Worm (Caenorhabditis elegans) whole organism, mixed stage, embryonic: ENCODE data around the gene F58G6.3.
"Not testable (repeated sequence)": the region's sequence is repeated elsewhere in the genome, so short reads cannot be mapped to it uniquely, and the experiment has no call there.

Source experiments
- M03D4.4 ChIP-seq: sonication (generic microtip); optimal IDR thresholded peaks from 2 replicates; lab custom pipeline; 2017; ENCODE audit warnings: mild to moderate bottlenecking, missing genetic modification characterization, missing compliant biosample characterization
- bed-3 ChIP-seq: fragments of 200-800 bp; sonication (Bioruptor generic); optimal IDR thresholded peaks from 3 replicates; lab custom pipeline; 2018; ENCODE audit warnings: mild to moderate bottlenecking, missing genetic modification characterization, moderate library complexity, missing compliant biosample characterization
- blmp-1 ChIP-seq: fragments of 150-350 bp; optimal IDR thresholded peaks from 2 replicates; lab custom pipeline; 2014; ENCODE audit warnings: missing biosample characterization, missing genetic modification characterization
- ceh-39 ChIP-seq: fragments of 150-350 bp; optimal IDR thresholded peaks from 2 replicates; lab custom pipeline; 2014; ENCODE audit warnings: missing biosample characterization, missing genetic modification characterization
- ceh-43 ChIP-seq: fragments of 200-800 bp; sonication (Bioruptor generic); optimal IDR thresholded peaks from 2 replicates; lab custom pipeline; 2018; ENCODE audit warnings: mild to moderate bottlenecking, missing genetic modification characterization, moderate library complexity, missing compliant biosample characterization
- ceh-83 ChIP-seq: fragments of 200-800 bp; sonication (Bioruptor generic); optimal IDR thresholded peaks from 2 replicates; lab custom pipeline; 2018; ENCODE audit warnings: mild to moderate bottlenecking, missing genetic modification characterization, missing compliant biosample characterization
- ces-1 ChIP-seq: fragments of 150-350 bp; optimal IDR thresholded peaks from 2 replicates; lab custom pipeline; 2014; ENCODE audit warnings: missing biosample characterization, missing genetic modification reagents, missing genetic modification characterization
- cnd-1 ChIP-seq: fragments of 200-800 bp; sonication (Bioruptor generic); optimal IDR thresholded peaks from 2 replicates; lab custom pipeline; 2018; ENCODE audit warnings: mild to moderate bottlenecking, missing genetic modification characterization, missing compliant biosample characterization
- drap-1 ChIP-seq: fragments of 200-800 bp; sonication (Bioruptor generic); optimal IDR thresholded peaks from 3 replicates; lab custom pipeline; 2018; ENCODE audit warnings: mild to moderate bottlenecking, missing genetic modification characterization, missing compliant biosample characterization
- elt-3 ChIP-seq: fragments of 150-350 bp; optimal IDR thresholded peaks from 2 replicates; lab custom pipeline; 2014; ENCODE audit warnings: missing biosample characterization, missing genetic modification characterization
- flh-1 ChIP-seq: fragments of 200-800 bp; sonication (Bioruptor generic); optimal IDR thresholded peaks from 2 replicates; lab custom pipeline; 2018; ENCODE audit warnings: mild to moderate bottlenecking, missing genetic modification characterization, moderate library complexity, missing compliant biosample characterization
- ham-2 ChIP-seq: fragments of 200-800 bp; sonication (Bioruptor generic); optimal IDR thresholded peaks from 2 replicates; lab custom pipeline; 2018; ENCODE audit warnings: mild to moderate bottlenecking, missing genetic modification characterization, missing compliant biosample characterization
- hlh-1 ChIP-seq: fragments of 150-350 bp; optimal IDR thresholded peaks from 2 replicates; lab custom pipeline; 2014; ENCODE audit warnings: missing biosample characterization, missing genetic modification reagents, missing genetic modification characterization
- lin-13 ChIP-seq: fragments of 150-350 bp; optimal IDR thresholded peaks from 2 replicates; lab custom pipeline; 2014; ENCODE audit warnings: missing biosample characterization, missing genetic modification characterization
- lin-32 ChIP-seq: fragments of 200-800 bp; sonication (Bioruptor generic); optimal IDR thresholded peaks from 2 replicates; lab custom pipeline; 2018; ENCODE audit warnings: mild to moderate bottlenecking, missing genetic modification characterization, missing compliant biosample characterization
- mab-5 ChIP-seq: fragments of 150-350 bp; optimal IDR thresholded peaks from 2 replicates; lab custom pipeline; 2014; ENCODE audit warnings: missing biosample characterization, missing genetic modification characterization
- mep-1 ChIP-seq: fragments of 150-350 bp; optimal IDR thresholded peaks from 2 replicates; lab custom pipeline; 2017; ENCODE audit warnings: missing biosample characterization, missing genetic modification reagents, missing genetic modification characterization, inconsistent platforms
- nhr-12 ChIP-seq: fragments of 150-350 bp; optimal IDR thresholded peaks from 2 replicates; lab custom pipeline; 2014; ENCODE audit warnings: missing biosample characterization, missing genetic modification characterization
- nhr-2 ChIP-seq: fragments of 150-350 bp; optimal IDR thresholded peaks from 2 replicates; lab custom pipeline; 2014; ENCODE audit warnings: missing biosample characterization, missing genetic modification characterization
- nhr-237 ChIP-seq: fragments of 150-350 bp; optimal IDR thresholded peaks from 2 replicates; lab custom pipeline; 2014; ENCODE audit warnings: missing biosample characterization, missing genetic modification characterization
- nhr-28 ChIP-seq: fragments of 150-350 bp; optimal IDR thresholded peaks from 2 replicates; lab custom pipeline; 2014; ENCODE audit warnings: missing biosample characterization, missing genetic modification characterization
- nhr-76 ChIP-seq: sonication (generic microtip); optimal IDR thresholded peaks from 2 replicates; lab custom pipeline; 2017; ENCODE audit warnings: missing biosample characterization, missing genetic modification characterization
- pha-4 ChIP-seq: fragments of 150-350 bp; optimal IDR thresholded peaks from 2 replicates; lab custom pipeline; 2018; ENCODE audit warnings: missing biosample characterization, missing genetic modification reagents, missing genetic modification characterization
- sem-2 ChIP-seq: fragments of 200-800 bp; sonication (Bioruptor generic); optimal IDR thresholded peaks from 2 replicates; lab custom pipeline; 2018; ENCODE audit warnings: mild to moderate bottlenecking, missing genetic modification characterization, missing compliant biosample characterization
- sptf-1 ChIP-seq: sonication (generic microtip); optimal IDR thresholded peaks from 2 replicates; lab custom pipeline; 2017; ENCODE audit warnings: mild to moderate bottlenecking, missing genetic modification characterization, moderate library complexity, missing compliant biosample characterization
- tbx-8 ChIP-seq: fragments of 200-800 bp; sonication (Bioruptor generic); optimal IDR thresholded peaks from 2 replicates; lab custom pipeline; 2018; ENCODE audit warnings: mild to moderate bottlenecking, missing genetic modification characterization, moderate library complexity, missing compliant biosample characterization
- unc-120 ChIP-seq: sonication (generic microtip); optimal IDR thresholded peaks from 2 replicates; lab custom pipeline; 2017; ENCODE audit warnings: missing genetic modification characterization, missing compliant biosample characterization; ENCODE audit not compliant: poor library complexity, severe bottlenecking
- unc-39 ChIP-seq: fragments of 150-350 bp; optimal IDR thresholded peaks from 2 replicates; lab custom pipeline; 2014; ENCODE audit warnings: missing biosample characterization, missing genetic modification characterization
- unc-62 ChIP-seq: fragments of 150-350 bp; optimal IDR thresholded peaks from 2 replicates; lab custom pipeline; 2014; ENCODE audit warnings: missing biosample characterization, missing genetic modification reagents, missing genetic modification characterization

The F58G6.3 gene

ce11 chrIV:9688715-9689114 lies 35.4 kb downstream of the F58G6.3 start, which contains the start of gene msp-76:
TSS of gene msp-76 (plus strand) at chrIV:9689015.
- not testable (repeated sequence) for TF ChIP-seq M03D4.4 (tag; lab: Kevin White, UChicago); bed-3 (GFP tag; lab: Kevin White, UChicago); lin-13 (tag; lab: Kevin White, UChicago)

DNA sequence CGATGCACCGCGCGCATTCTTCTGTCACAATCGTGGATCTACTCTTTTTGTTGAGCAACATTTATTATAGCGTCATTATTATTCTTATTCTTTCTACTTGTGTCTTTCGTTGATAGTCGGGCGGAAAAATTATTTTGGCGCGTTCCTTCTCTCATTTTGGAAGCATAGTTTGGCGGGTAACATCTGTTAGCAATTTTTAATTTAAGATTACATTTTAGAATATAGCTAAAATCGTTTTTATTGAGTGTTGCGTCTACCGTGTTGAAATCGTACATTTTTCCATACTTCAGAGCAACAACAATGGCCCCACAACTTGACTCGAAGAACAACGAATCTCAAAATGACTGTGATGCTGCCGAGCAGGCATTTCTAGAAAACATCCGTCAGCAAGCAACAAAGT lies 37.3 kb downstream of the F58G6.3 start, which contains the start of gene sdz-36:
sdz-36 (plus strand) TSS at position 301 of the 400 bp plus-strand sequence.
- TF ChIP-seq unc-62 (GFP tag; lab: Kevin White, UChicago) (no peak), lin-13 (tag; lab: Kevin White, UChicago) (no peak), nhr-237 (no peak), ceh-39 (tag; lab: Kevin White, UChicago) (no peak), mab-5 (tag; lab: Kevin White, UChicago) (no peak), cnd-1 (tag; lab: Kevin White, UChicago) (no peak), unc-39 (tag; lab: Kevin White, UChicago) (no peak), nhr-76 (no peak), ceh-43 (GFP tag; lab: Kevin White, UChicago) (no peak), tbx-8 (GFP tag; lab: Kevin White, UChicago) (no peak), sem-2 (GFP tag; lab: Kevin White, UChicago) (no peak), drap-1 (no peak), unc-120 (no peak), hlh-1 (tag; lab: Kevin White, UChicago) (no peak), bed-3 (GFP tag; lab: Kevin White, UChicago) (no peak), mep-1 (tag; lab: Kevin White, UChicago) (no peak), sptf-1 (no peak)

ce11 chrIV:9692874-9693273 lies 39.5 kb downstream of the F58G6.3 start, which contains the start of gene twk-9:
TSS of gene twk-9 (plus strand) at chrIV:9693174.
- TF ChIP-seq unc-120: no peak
- no peak for TF ChIP-seq nhr-76
- no peak for TF ChIP-seq ham-2 (GFP tag; lab: Kevin White, UChicago)
- no peak for TF ChIP-seq mep-1 (tag; lab: Kevin White, UChicago)
- no peak for TF ChIP-seq mab-5 (tag; lab: Kevin White, UChicago)
- no peak for TF ChIP-seq drap-1
- no peak for TF ChIP-seq ces-1 (GFP tag; lab: Kevin White, UChicago)
- TF ChIP-seq tbx-8 (GFP tag; lab: Kevin White, UChicago): no peak
- no peak for TF ChIP-seq ceh-83 (GFP tag; lab: Kevin White, UChicago)
- TF ChIP-seq blmp-1 (tag; lab: Kevin White, UChicago): no peak
- TF ChIP-seq nhr-237: no peak

DNA sequence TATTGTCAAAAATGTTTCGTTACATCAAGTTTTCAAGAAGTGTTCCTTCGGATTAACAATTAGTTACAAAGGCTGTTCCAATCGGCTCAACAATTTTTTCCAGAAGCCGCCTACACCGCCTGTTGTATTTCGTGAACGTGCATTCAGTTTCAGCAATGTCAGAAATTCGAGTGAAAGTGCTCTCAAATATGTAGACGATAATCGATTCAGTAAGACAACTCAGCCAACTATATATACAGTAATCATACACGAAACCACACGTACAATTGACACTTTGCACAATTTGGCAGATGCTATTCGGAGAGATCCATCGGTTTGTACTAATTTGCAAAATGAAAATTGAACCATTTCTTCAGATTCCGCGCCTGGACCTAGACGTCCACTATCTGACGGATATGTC lies 43.2 kb downstream of the F58G6.3 start:
- TF ChIP-seq flh-1 (GFP tag; lab: Kevin White, UChicago): no peak
- no peak for TF ChIP-seq lin-32
- TF ChIP-seq cnd-1 (tag; lab: Kevin White, UChicago): no peak
- no peak for TF ChIP-seq ceh-43 (GFP tag; lab: Kevin White, UChicago)

DNA sequence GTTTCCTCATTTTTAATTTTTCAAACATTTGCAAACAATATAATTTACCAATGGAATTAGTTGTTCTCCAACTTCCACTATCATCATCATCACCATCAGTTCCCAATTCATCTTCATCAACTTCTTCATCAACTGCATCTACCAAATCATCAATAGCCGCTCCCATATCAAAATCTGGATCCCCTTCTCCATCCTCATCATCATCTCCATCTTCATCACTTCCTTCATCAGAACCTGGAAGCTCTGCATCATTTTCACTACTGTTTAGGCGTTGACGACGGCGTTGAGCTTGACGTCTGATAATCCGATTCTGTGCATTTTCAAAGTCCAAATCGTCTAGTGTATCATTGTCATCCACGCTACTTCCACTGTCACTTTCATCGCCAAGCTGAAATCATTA lies 44.5 kb downstream of the F58G6.3 start:
- TF ChIP-seq nhr-2 (no peak), sptf-1 (no peak), cnd-1 (tag; lab: Kevin White, UChicago) (no peak), unc-62 (GFP tag; lab: Kevin White, UChicago) (no peak), pha-4 (tag; lab: Kevin White, UChicago) (no peak), flh-1 (GFP tag; lab: Kevin White, UChicago) (no peak), ceh-83 (GFP tag; lab: Kevin White, UChicago) (no peak), unc-120 (no peak), nhr-12 (no peak), mab-5 (tag; lab: Kevin White, UChicago) (no peak)
- TF ChIP-seq, all 35 proteins: peak for 0

- TF ChIP-seq M03D4.4 (tag; lab: Kevin White, UChicago) (no peak), nhr-28 (tag; lab: Kevin White, UChicago) (no peak), elt-3 (no peak), drap-1 (no peak), nhr-237 (no peak)
Measured at ce11 chrIV:9699062-9699461, 45.7 kb downstream of the F58G6.3 start.
